Fruit fly (Drosophila melanogaster): ENCODE measurements around the gene CG42688.
A peak's percentile ranks its signal among the peaks of the same experiment; 100 is the strongest.

CG42688 gene

dm6 chr2L:19220036-19220612, 37.5 kb upstream of the CG42688 start:
- TF ChIP-seq prd (optimal IDR thresholded peaks at IDR 0.05) (no peak), prd (GFP tag; IDR thresholded peaks at IDR 0.05) (peak; percentile 37; the same call in 2 of the 3 replicates), CG12942 (GFP tag; optimal IDR thresholded peaks at IDR 0.05) (no peak), CG17829 (tag; optimal IDR thresholded peaks at IDR 0.05) (no peak), Ptx1 (GFP tag; IDR thresholded peaks at IDR 0.05) (no peak), Meics (GFP tag; optimal IDR thresholded peaks at IDR 0.05) (no peak), D (optimal IDR thresholded peaks at IDR 0.05) (peak; percentile 100), D (GFP tag; optimal IDR thresholded peaks at IDR 0.05) (peak; percentile 4), twi (tag; optimal IDR thresholded peaks at IDR 0.05) (peak; percentile 86), chinmo (GFP tag; IDR thresholded peaks at IDR 0.05; ENCODE audit: partially characterized antibody) (no peak), sim (GFP tag; IDR thresholded peaks at IDR 0.05) (no peak), Med (GFP tag) (peak; percentile 15), Sin3A (optimal IDR thresholded peaks at IDR 0.05) (no peak), stwl (tag; optimal IDR thresholded peaks at IDR 0.05) (no peak), Hr39 (optimal IDR thresholded peaks at IDR 0.05) (no peak), tap (tag; optimal IDR thresholded peaks at IDR 0.05) (no peak), dati (GFP tag; IDR thresholded peaks at IDR 0.05) (no peak), maf-S (GFP tag; optimal IDR thresholded peaks at IDR 0.05) (no peak), CG18619 (GFP tag; optimal IDR thresholded peaks at IDR 0.05) (no peak), zen (tag; optimal IDR thresholded peaks at IDR 0.05) (peak; percentile 93), tll (GFP tag; optimal IDR thresholded peaks at IDR 0.05) (peak in 1 of 2 experiments; percentile 84), dm (GFP tag; optimal IDR thresholded peaks at IDR 0.05) (no peak), CG32772 (GFP tag; IDR thresholded peaks at IDR 0.05) (no peak), Fer2 (tag; optimal IDR thresholded peaks at IDR 0.05) (no peak), CG15479 (GFP tag; optimal IDR thresholded peaks at IDR 0.05) (peak; percentile 25), vvl (GFP tag; IDR thresholded peaks at IDR 0.05) (no peak), gsb (GFP tag; IDR thresholded peaks at IDR 0.05) (0 out of 2 replicates have a peak, but pooled peaks have one; percentile 15), CG6654 (GFP tag; optimal IDR thresholded peaks at IDR 0.05) (no peak), cad (GFP tag; optimal IDR thresholded peaks at IDR 0.05) (peak; percentile 28), sima (GFP tag; optimal IDR thresholded peaks at IDR 0.05) (no peak)

dm6 chr2L:19219473-19219872, 36.9 kb upstream of the CG42688 start:
- TF ChIP-seq wek (GFP tag; optimal IDR thresholded peaks at IDR 0.05) (no peak), CG17359 (tag; optimal IDR thresholded peaks at IDR 0.05) (no peak), Spps (tag; optimal IDR thresholded peaks at IDR 0.05) (no peak), NfI (GFP tag; optimal IDR thresholded peaks at IDR 0.05) (no peak), Stat92E (GFP tag; optimal IDR thresholded peaks at IDR 0.05) (peak in 1 of 3 experiments; percentile 16), CG15479 (GFP tag; optimal IDR thresholded peaks at IDR 0.05) (no peak), dati (GFP tag; IDR thresholded peaks at IDR 0.05) (no peak), D19B (GFP tag; optimal IDR thresholded peaks at IDR 0.05) (peak; percentile 68), CG17385 (GFP tag; optimal IDR thresholded peaks at IDR 0.05) (no peak), CG7963 (GFP tag; IDR thresholded peaks at IDR 0.05; ENCODE audit: partially characterized antibody) (0 out of 3 replicates have a peak, but pooled peaks have one; percentile 21), grn (GFP tag; optimal IDR thresholded peaks at IDR 0.05) (no peak), CG9437 (GFP tag; optimal IDR thresholded peaks at IDR 0.05) (no peak), CG17829 (tag; optimal IDR thresholded peaks at IDR 0.05) (peak; percentile 54), chm (GFP tag; IDR thresholded peaks at IDR 0.05) (no peak), CG10654 (GFP tag; optimal IDR thresholded peaks at IDR 0.05) (no peak), gro (GFP tag; optimal IDR thresholded peaks at IDR 0.05) (no peak), sd (tag; optimal IDR thresholded peaks at IDR 0.05) (no peak), luna (GFP tag; optimal IDR thresholded peaks at IDR 0.05) (no peak), crc (GFP tag; optimal IDR thresholded peaks at IDR 0.05) (no peak), B-H2 (GFP tag; optimal IDR thresholded peaks at IDR 0.05) (no peak), CG10366 (GFP tag; IDR thresholded peaks at IDR 0.05) (no peak), CG11696 (GFP tag; IDR thresholded peaks at IDR 0.05) (no peak), Usf (GFP tag; optimal IDR thresholded peaks at IDR 0.05) (peak; percentile 2), CG4617 (GFP tag; optimal IDR thresholded peaks at IDR 0.05; ENCODE audit: borderline replicate concordance) (no peak), gcm (GFP tag; optimal IDR thresholded peaks at IDR 0.05) (peak; percentile 23)

Measured in whole organism, embryonic.